Worm (Caenorhabditis elegans): ENCODE results near the gene C50D2.7.

- TF ChIP-seq sptf-1 (tag; optimal IDR thresholded peaks at IDR 0.05) (no peak), ces-1 (GFP tag; optimal IDR thresholded peaks at IDR 0.05) (no peak), mep-1 (tag; optimal IDR thresholded peaks at IDR 0.05) (no peak), tbx-8 (GFP tag; optimal IDR thresholded peaks at IDR 0.05) (no peak), pha-4 (tag; optimal IDR thresholded peaks at IDR 0.05) (no peak), nhr-28 (tag; optimal IDR thresholded peaks at IDR 0.05) (no peak), nhr-237 (tag; optimal IDR thresholded peaks at IDR 0.05) (no peak), snpc-4 (tag; optimal IDR thresholded peaks at IDR 0.05) (no peak), nhr-2 (tag; optimal IDR thresholded peaks at IDR 0.05) (no peak)
Observed at ce11 chrII:116916-117315, 21.8 kb upstream of the C50D2.7 start, which contains the start of gene srt-54.

Data from whole organism, mixed stage, embryonic.